Fruit fly (Drosophila melanogaster) whole organism, pupa: ENCODE data around the gene CG14147.

Experiments
- CG10348 ChIP-seq: fragments of 200-800 bp; sonication (Bioruptor generic); IDR thresholded peaks from 2 replicates; pipeline ENCODE4 v1.3.6; 2022; ENCODE audit warnings: missing biosample characterization, missing genetic modification characterization
- CG12605 ChIP-seq: fragments of 200-800 bp; sonication (Bioruptor generic); IDR thresholded peaks from 2 replicates; pipeline ENCODE4 v1.3.6; 2022; ENCODE audit warnings: missing biosample characterization, missing genetic modification characterization
- CG13204 ChIP-seq: fragments of 200-800 bp; sonication (Bioruptor generic); optimal IDR thresholded peaks from 2 replicates; lab custom pipeline; 2018; ENCODE audit warnings: missing biosample characterization, mild to moderate bottlenecking, missing genetic modification characterization, moderate library complexity
- CG14655 ChIP-seq: fragments of 200-800 bp; sonication (Bioruptor generic); optimal IDR thresholded peaks from 3 replicates; lab custom pipeline; 2017; ENCODE audit warnings: mild to moderate bottlenecking, missing biosample characterization, missing genetic modification reagents, missing genetic modification characterization
- CG15710 ChIP-seq: fragments of 200-800 bp; sonication (Bioruptor generic); optimal IDR thresholded peaks from 2 replicates; lab custom pipeline; 2018; ENCODE audit warnings: missing biosample characterization, mild to moderate bottlenecking, missing genetic modification characterization, moderate library complexity
- CG17806 ChIP-seq: fragments of 200-800 bp; sonication (Bioruptor generic); optimal IDR thresholded peaks from 2 replicates; lab custom pipeline; 2018; ENCODE audit warnings: missing biosample characterization, mild to moderate bottlenecking, missing genetic modification characterization, moderate library complexity
- CG32121 ChIP-seq: fragments of 200-800 bp; sonication (Bioruptor generic); IDR thresholded peaks from 2 replicates; pipeline ENCODE4 v1.3.6; 2022; ENCODE audit warnings: missing biosample characterization, missing genetic modification characterization
- CG34367 ChIP-seq: fragments of 200-800 bp; sonication (Bioruptor generic); optimal IDR thresholded peaks from 2 replicates; lab custom pipeline; 2018; ENCODE audit warnings: missing biosample characterization, mild to moderate bottlenecking, missing genetic modification characterization
- CG4496 ChIP-seq: fragments of 200-800 bp; sonication (Bioruptor generic); IDR thresholded peaks from 3 replicates; pipeline ENCODE4 v1.3.6; 2022; ENCODE audit warnings: missing biosample characterization, missing genetic modification characterization
- CG8159 ChIP-seq: fragments of 200-800 bp; sonication (Bioruptor generic); optimal IDR thresholded peaks from 3 replicates; lab custom pipeline; 2018; ENCODE audit warnings: missing biosample characterization, mild to moderate bottlenecking, missing genetic modification characterization, moderate library complexity
- CG8301 ChIP-seq: fragments of 200-800 bp; sonication (Bioruptor generic); optimal IDR thresholded peaks from 2 replicates; lab custom pipeline; 2018; ENCODE audit warnings: missing biosample characterization, mild to moderate bottlenecking, missing genetic modification characterization
- CG9948 ChIP-seq: fragments of 200-800 bp; sonication (Bioruptor generic); optimal IDR thresholded peaks from 2 replicates; lab custom pipeline; 2018; ENCODE audit warnings: missing biosample characterization, mild to moderate bottlenecking, missing genetic modification characterization, moderate library complexity
- D1 ChIP-seq: fragments of 200-800 bp; sonication (Bioruptor generic); optimal IDR thresholded peaks from 2 replicates; lab custom pipeline; 2018; ENCODE audit warnings: missing biosample characterization, mild to moderate bottlenecking, missing genetic modification characterization, moderate library complexity
- EcR ChIP-seq: fragments of 200-800 bp; sonication (Bioruptor generic); optimal IDR thresholded peaks from 3 replicates; lab custom pipeline; 2019; ENCODE audit warnings: missing biosample characterization, missing genetic modification characterization, mild to moderate bottlenecking, moderate library complexity, missing genetic modification reagents
- Ets98B ChIP-seq: fragments of 200-800 bp; sonication (Bioruptor generic); IDR thresholded peaks from 2 replicates; pipeline ENCODE4 v1.3.6; 2022; ENCODE audit warnings: missing biosample characterization, missing genetic modification characterization
- Pif1A ChIP-seq: fragments of 200-800 bp; sonication (Bioruptor generic); optimal IDR thresholded peaks from 3 replicates; lab custom pipeline; 2016; ENCODE audit warnings: missing biosample characterization, missing genetic modification characterization
- Pif1B ChIP-seq: fragments of 200-800 bp; sonication (Bioruptor generic); optimal IDR thresholded peaks from 3 replicates; lab custom pipeline; 2016; ENCODE audit warnings: missing biosample characterization, missing genetic modification characterization
- Snoo ChIP-seq: fragments of 200-800 bp; sonication (Bioruptor generic); optimal IDR thresholded peaks from 3 replicates; lab custom pipeline; 2017; ENCODE audit warnings: missing biosample characterization, mild to moderate bottlenecking, missing genetic modification characterization, inconsistent platforms
- fd96Ca ChIP-seq: fragments of 200-800 bp; sonication (Bioruptor generic); IDR thresholded peaks from 3 replicates; pipeline ENCODE4 v1.3.6; 2022; ENCODE audit warnings: missing biosample characterization, missing genetic modification characterization
- gl ChIP-seq: fragments of 200-800 bp; sonication (Bioruptor generic); optimal IDR thresholded peaks from 2 replicates; lab custom pipeline; 2018; ENCODE audit warnings: missing biosample characterization, mild to moderate bottlenecking, missing genetic modification characterization
- rn ChIP-seq: fragments of 200-800 bp; sonication (Bioruptor generic); IDR thresholded peaks from 2 replicates; pipeline ENCODE4 v1.3.6; 2022; ENCODE audit warnings: missing biosample characterization, missing genetic modification characterization

CG14147 gene

DNA sequence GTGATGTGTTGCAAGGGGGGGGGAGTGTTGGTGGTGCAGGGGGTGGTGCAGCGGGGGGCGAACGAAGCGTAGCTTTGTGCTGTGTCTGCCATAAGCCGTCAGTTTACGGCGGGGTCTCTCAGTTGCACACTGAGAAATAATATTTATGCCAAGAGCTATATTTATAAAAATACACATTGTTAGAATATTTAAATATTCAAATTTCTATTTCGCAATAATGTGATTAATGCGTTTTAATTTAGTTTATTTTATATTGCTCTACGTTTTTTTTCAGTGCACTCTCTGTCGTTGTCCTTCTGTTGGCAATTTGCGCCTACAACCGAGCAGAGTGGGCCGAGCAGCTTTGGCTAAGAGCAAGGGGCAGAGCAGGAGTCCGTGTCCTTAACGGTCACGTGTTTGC lies 14.2 kb downstream of the CG14147 start:
- TF ChIP-seq Pif1A (GFP tag; lab: Kevin White, UChicago) = no peak
- TF ChIP-seq CG15710 (tag; lab: Kevin White, UChicago) = peak; percentile 22
- peak; percentile 32; the same call in 1 of the 3 replicates for TF ChIP-seq CG4496 (GFP tag; lab: Robert Waterston, UW)
- peak; percentile 34; the same call in 1 of the 2 replicates for TF ChIP-seq Ets98B (GFP tag; lab: Robert Waterston, UW)
- no peak for TF ChIP-seq Pif1B (GFP tag; lab: Kevin White, UChicago)
- no peak for TF ChIP-seq CG32121 (GFP tag; lab: Robert Waterston, UW)
- no peak for TF ChIP-seq EcR (GFP tag; lab: Kevin White, UChicago)
- no peak for TF ChIP-seq CG10348 (GFP tag; lab: Robert Waterston, UW)
- TF ChIP-seq CG8301 (tag; lab: Kevin White, UChicago) = no peak
- 0 out of 3 replicates have a peak, but pooled peaks have one; percentile 45 for TF ChIP-seq fd96Ca
- TF ChIP-seq CG13204 (GFP tag; lab: Kevin White, UChicago) = no peak
- TF ChIP-seq CG12605 (GFP tag; lab: Robert Waterston, UW) = peak; percentile 18; the same call in 1 of the 2 replicates
- TF ChIP-seq rn (GFP tag; lab: Robert Waterston, UW) = no peak
- peak; percentile 7 for TF ChIP-seq CG14655 (GFP tag; lab: Kevin White, UChicago)
- no peak for TF ChIP-seq Snoo (tag; lab: Kevin White, UChicago)
- TF ChIP-seq gl (tag; lab: Kevin White, UChicago) = no peak
- no peak for TF ChIP-seq CG34367 (tag; lab: Kevin White, UChicago)
- TF ChIP-seq CG8159 (tag; lab: Kevin White, UChicago) = peak; percentile 7
- no peak for TF ChIP-seq CG17806 (tag; lab: Kevin White, UChicago)
- no peak for TF ChIP-seq D1 (tag; lab: Kevin White, UChicago)
- no peak for TF ChIP-seq CG9948 (tag; lab: Kevin White, UChicago)
- TF ChIP-seq, all 21 proteins: peak for 7

DNA sequence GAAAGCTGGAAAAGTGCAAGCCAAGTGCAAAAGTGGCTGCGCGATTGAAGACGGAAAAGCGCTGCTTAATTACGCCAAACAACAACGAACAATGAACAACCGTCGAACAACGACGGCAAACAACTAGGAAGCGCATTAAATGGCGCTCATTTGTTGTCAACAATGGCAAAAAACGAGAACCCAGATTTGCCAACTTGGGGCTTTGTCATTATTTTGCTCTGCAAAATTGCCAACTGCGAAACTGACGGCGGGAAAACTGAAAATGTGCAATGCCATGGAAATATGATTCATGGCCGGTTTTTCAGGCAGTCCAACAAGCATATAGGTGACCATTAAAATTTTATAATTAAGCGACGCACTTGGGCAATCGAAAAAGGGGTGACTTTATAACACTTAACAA lies 16.1 kb downstream of the CG14147 start:
- TF ChIP-seq CG14655 (GFP tag; lab: Kevin White, UChicago) (no peak), CG34367 (tag; lab: Kevin White, UChicago) (no peak), fd96Ca (no peak), CG13204 (GFP tag; lab: Kevin White, UChicago) (no peak), CG4496 (GFP tag; lab: Robert Waterston, UW) (no peak), Pif1B (GFP tag; lab: Kevin White, UChicago) (no peak), rn (GFP tag; lab: Robert Waterston, UW) (no peak)
- TF ChIP-seq, all 21 proteins: peak for 0

DNA sequence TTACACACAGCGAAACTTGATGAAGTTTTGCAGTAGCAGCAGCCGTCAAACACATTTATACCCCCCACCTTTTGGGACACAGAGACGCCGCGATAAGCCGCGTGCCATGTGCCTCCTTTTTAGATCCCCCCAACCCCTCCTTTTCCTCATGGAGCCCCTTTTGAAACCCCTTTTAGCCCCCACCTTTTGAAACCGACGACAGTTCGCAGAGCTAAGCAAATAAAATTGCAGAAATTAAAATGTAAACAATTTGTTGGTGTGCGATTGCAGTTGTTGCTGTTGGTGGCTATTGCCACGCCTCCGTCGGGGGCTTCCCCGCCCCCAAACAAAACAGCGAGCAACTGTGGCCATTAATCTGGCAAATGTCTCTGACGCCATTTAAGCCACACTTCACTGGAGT lies 16.9 kb downstream of the CG14147 start:
- TF ChIP-seq CG8301 (tag; lab: Kevin White, UChicago) (no peak), CG9948 (tag; lab: Kevin White, UChicago) (no peak), Pif1A (GFP tag; lab: Kevin White, UChicago) (no peak), CG10348 (GFP tag; lab: Robert Waterston, UW) (no peak), CG12605 (GFP tag; lab: Robert Waterston, UW) (no peak), CG8159 (tag; lab: Kevin White, UChicago) (no peak), CG14655 (GFP tag; lab: Kevin White, UChicago) (no peak), Pif1B (GFP tag; lab: Kevin White, UChicago) (no peak), rn (GFP tag; lab: Robert Waterston, UW) (no peak), CG4496 (GFP tag; lab: Robert Waterston, UW) (no peak)

DNA sequence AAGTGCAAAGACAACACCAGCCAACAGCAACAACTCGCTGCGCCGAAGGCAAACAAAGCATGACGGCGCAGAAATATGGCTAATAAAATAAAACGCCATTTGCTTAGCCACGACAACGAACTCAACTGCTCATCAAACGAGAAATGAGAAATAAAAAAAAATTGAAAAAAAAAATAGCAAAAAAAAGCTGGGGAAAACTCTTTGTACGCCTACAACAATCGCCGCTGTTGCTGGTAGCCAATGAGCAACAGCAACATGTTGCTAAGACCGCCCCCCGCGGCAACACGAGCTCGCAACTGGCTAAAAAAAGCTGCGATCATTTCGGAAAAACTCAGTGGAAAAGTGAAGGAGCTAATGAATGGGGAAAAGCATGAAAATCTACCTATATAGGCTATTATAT lies 17.4 kb downstream of the CG14147 start:
- no peak for TF ChIP-seq CG32121 (GFP tag; lab: Robert Waterston, UW)
- no peak for TF ChIP-seq fd96Ca
- peak; percentile 10 for TF ChIP-seq Pif1A (GFP tag; lab: Kevin White, UChicago)
- TF ChIP-seq D1 (tag; lab: Kevin White, UChicago) = no peak
- TF ChIP-seq rn (GFP tag; lab: Robert Waterston, UW) = 0 out of 2 replicates have a peak, but pooled peaks have one; percentile 22
- 0 out of 2 replicates have a peak, but pooled peaks have one; percentile 7 for TF ChIP-seq Ets98B (GFP tag; lab: Robert Waterston, UW)
- no peak for TF ChIP-seq Pif1B (GFP tag; lab: Kevin White, UChicago)

DNA sequence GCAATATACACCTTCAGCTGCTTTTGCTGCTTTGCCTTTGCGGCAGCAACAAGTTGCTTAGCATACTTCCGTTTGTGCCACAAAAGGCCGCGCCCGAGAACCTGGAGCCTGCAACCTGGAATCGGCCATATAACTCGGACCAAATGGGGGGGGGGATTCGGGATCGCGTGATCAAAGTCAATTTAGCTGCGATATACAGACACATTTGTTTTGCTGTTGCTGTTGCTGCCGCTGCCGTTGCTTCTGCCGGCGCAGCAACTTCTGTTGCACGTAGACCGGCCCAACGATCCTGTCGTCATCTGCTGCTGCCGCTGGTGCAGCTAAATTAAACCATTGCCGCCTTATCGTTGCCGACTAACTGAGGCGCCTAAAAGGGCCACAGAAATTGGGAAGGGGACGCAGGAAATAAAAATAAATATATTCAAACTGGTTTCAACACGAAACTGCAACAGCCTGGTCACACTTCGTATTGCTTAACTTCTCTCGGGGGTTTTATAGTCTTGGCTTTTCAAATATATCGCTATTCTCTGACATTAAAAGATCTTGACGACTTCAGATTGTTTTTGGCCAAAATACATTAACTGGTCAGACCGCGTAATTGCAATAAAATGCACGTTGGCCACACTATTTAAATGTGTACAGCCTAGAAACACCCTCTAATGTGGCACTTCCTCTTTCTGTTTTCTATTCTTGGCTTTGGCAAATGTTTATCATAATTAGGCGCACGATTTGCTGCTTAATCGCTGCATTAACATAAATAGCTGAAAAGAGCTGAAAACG lies 19.0 kb downstream of the CG14147 start:
- TF ChIP-seq CG13204 (GFP tag; lab: Kevin White, UChicago) (peak; percentile 33), CG17806 (tag; lab: Kevin White, UChicago) (no peak)
- TF ChIP-seq, all 21 proteins: peak for 1

DNA sequence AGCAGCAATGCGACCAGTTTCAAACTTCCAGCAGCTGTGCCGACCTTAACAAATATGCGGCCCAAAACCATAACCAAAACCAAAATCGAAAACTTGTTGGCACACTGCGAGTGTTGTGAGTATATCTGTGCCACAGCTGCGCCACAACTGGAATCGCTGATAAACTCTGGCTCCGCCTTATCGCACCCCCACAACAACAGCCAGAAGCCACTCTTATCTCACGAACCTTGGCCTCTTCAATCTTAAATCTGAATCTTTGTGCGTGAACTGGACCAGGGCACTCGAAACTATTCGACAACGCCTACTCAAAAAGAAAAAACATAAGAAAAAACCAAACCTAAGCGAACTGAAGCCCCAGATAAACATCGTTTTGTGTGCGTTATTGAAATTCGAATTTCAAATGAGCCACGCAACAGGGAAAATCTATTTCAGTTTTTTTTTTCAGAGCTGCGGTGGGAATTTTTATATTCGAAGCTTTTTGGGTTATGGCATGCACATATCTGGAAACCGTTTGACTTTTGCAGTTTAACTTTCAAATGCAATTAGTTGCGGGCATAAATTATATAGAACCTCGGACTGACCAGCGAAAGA lies 24.9 kb downstream of the CG14147 start:
- TF ChIP-seq CG14655 (GFP tag; lab: Kevin White, UChicago) (no peak), CG32121 (GFP tag; lab: Robert Waterston, UW) (no peak), Snoo (tag; lab: Kevin White, UChicago) (no peak)
